Fruit fly (Drosophila melanogaster): ENCODE results near the gene CG7049.

DNA sequence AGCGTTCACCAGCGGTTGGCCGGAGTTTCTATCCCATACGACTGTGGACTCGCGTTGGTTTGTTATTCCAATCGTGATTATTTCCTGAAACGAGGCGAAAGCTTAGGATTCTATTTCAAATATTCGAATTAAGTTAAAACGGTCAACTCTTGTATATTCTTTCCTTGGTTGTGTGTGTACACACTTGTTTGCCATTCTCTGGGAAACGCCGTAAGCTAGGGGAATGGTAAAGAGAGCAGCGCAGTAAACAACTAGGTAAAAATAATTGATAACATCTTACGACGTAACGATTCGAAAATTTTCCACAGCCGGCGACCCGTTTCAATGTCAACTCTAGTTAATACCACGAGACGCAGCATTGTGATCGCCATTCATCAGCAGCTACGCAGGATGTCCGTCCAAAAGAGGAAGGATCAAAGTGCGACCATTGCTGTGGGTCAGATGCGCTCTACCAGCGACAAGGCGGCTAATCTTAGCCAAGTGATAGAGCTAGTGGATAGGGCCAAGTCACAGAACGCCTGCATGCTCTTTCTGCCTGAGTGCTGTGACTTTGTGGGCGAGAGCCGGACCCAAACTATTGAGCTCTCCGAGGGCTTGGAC lies 27.6 kb upstream of the CG7049 start, which contains the start of gene NitFhit:
- TF ChIP-seq CG17806 (tag; optimal IDR thresholded peaks at IDR 0.05) (no peak), Ets98B (GFP tag; IDR thresholded peaks at IDR 0.05) (no peak), CG32121 (GFP tag; IDR thresholded peaks at IDR 0.05) (no peak), gl (tag; optimal IDR thresholded peaks at IDR 0.05) (peak; percentile 29), CG12605 (GFP tag; IDR thresholded peaks at IDR 0.05) (no peak), CG4496 (GFP tag; IDR thresholded peaks at IDR 0.05) (no peak), CG8301 (tag; optimal IDR thresholded peaks at IDR 0.05) (no peak), D1 (tag; optimal IDR thresholded peaks at IDR 0.05) (no peak)

All from whole organism, pupa.